Worm (Caenorhabditis elegans) whole organism, L1 larva: ENCODE data around the gene K08E7.8.

Experiments
- C04F5.9 ChIP-seq: sonication (generic microtip); optimal IDR thresholded peaks from 2 replicates; lab custom pipeline; 2016; ENCODE audit warnings: missing genetic modification characterization, missing compliant biosample characterization
- Y116A8C.19 ChIP-seq: sonication (generic microtip); optimal IDR thresholded peaks from 2 replicates; lab custom pipeline; 2016; ENCODE audit warnings: missing compliant biosample characterization, missing genetic modification characterization, borderline replicate concordance
- ama-1 ChIP-seq: fragments of 150-350 bp; optimal IDR thresholded peaks from 2 replicates; lab custom pipeline; 2014
- ceh-82 ChIP-seq, 3 experiments: fragments of 150-350 bp in 1 of 3; sonication (generic microtip) in 2 of 3; optimal IDR thresholded peaks; 2 replicates each; lab custom pipeline; 2014 to 2017; ENCODE audit warnings: missing biosample characterization in 3 of 3, missing genetic modification characterization in 3 of 3
- ces-1 ChIP-seq: fragments of 150-350 bp; optimal IDR thresholded peaks from 2 replicates; lab custom pipeline; 2014; ENCODE audit warnings: missing biosample characterization, missing genetic modification reagents, missing genetic modification characterization
- dpl-1 ChIP-seq, 3 experiments: fragments of 150-350 bp in 2 of 3; sonication (generic microtip) in 1 of 3; optimal IDR thresholded peaks; 2 replicates each; lab custom pipeline; 2014 to 2017; ENCODE audit warnings: missing biosample characterization in 3 of 3, missing genetic modification characterization in 3 of 3, missing genetic modification reagents in 3 of 3
- dsc-1 ChIP-seq: sonication (generic microtip); optimal IDR thresholded peaks from 2 replicates; lab custom pipeline; 2016; ENCODE audit warnings: mild to moderate bottlenecking, missing genetic modification characterization, missing compliant biosample characterization
- efl-1 ChIP-seq, 4 experiments: fragments of 150-350 bp; optimal IDR thresholded peaks in 3 of 4; peaks in 1 of 4; 1 replicate in 1 of 4; 2 replicates in 3 of 4; lab custom pipeline; 2014; ENCODE audit warnings: missing biosample characterization in 2 of 4, missing genetic modification characterization in 2 of 4, missing genetic modification reagents in 2 of 4
- egl-27 ChIP-seq, 2 experiments: fragments of 150-350 bp in 1 of 2; sonication (generic microtip); optimal IDR thresholded peaks; 3 replicates each; lab custom pipeline; 2017 to 2018; ENCODE audit warnings: missing biosample characterization in 2 of 2, missing genetic modification characterization in 2 of 2, missing genetic modification reagents in 2 of 2
- fkh-10 ChIP-seq: sonication (generic microtip); optimal IDR thresholded peaks from 2 replicates; lab custom pipeline; 2017; ENCODE audit warnings: missing biosample characterization, missing genetic modification reagents, missing genetic modification characterization
- fkh-8 ChIP-seq: sonication (generic microtip); optimal IDR thresholded peaks from 2 replicates; lab custom pipeline; 2016; ENCODE audit warnings: mild to moderate bottlenecking, missing genetic modification characterization, missing compliant biosample characterization
- hlh-17 ChIP-seq: fragments of 200-800 bp; sonication (Bioruptor generic); optimal IDR thresholded peaks from 2 replicates; lab custom pipeline; 2018; ENCODE audit warnings: missing genetic modification characterization, mild to moderate bottlenecking, missing compliant biosample characterization, moderate library complexity, borderline replicate concordance
- hlh-4 ChIP-seq: sonication (generic microtip); optimal IDR thresholded peaks from 2 replicates; lab custom pipeline; 2016; ENCODE audit warnings: mild to moderate bottlenecking, missing genetic modification characterization, missing compliant biosample characterization
- irx-1 ChIP-seq: sonication (generic microtip); optimal IDR thresholded peaks from 2 replicates; lab custom pipeline; 2016; ENCODE audit warnings: missing genetic modification characterization, missing compliant biosample characterization
- isw-1 ChIP-seq: fragments of 200-800 bp; sonication (Bioruptor generic); IDR thresholded peaks from 2 replicates; pipeline ENCODE4 v1.3.6; 2022; ENCODE audit warnings: missing genetic modification characterization, missing compliant biosample characterization
- lin-13 ChIP-seq: fragments of 150-350 bp; optimal IDR thresholded peaks from 2 replicates; lab custom pipeline; 2014; ENCODE audit warnings: missing biosample characterization, missing genetic modification reagents, missing genetic modification characterization
- lin-14 ChIP-seq: fragments of 200-800 bp; sonication (Bioruptor generic); optimal IDR thresholded peaks from 2 replicates; lab custom pipeline; 2018; ENCODE audit warnings: mild to moderate bottlenecking, missing genetic modification characterization, moderate library complexity, missing compliant biosample characterization
- lin-35 ChIP-seq, 2 experiments: fragments of 150-350 bp; optimal IDR thresholded peaks; 2 replicates each; lab custom pipeline; 2014; ENCODE audit warnings: missing biosample characterization in 2 of 2, missing genetic modification characterization in 2 of 2, missing genetic modification reagents in 2 of 2
- lsy-2 ChIP-seq, 2 experiments: fragments of 150-350 bp; optimal IDR thresholded peaks; 2 replicates each; lab custom pipeline; 2014; ENCODE audit warnings: missing biosample characterization in 2 of 2, missing genetic modification characterization in 2 of 2
- mab-9 ChIP-seq: fragments of 200-800 bp; sonication (Bioruptor generic); IDR thresholded peaks from 2 replicates; pipeline ENCODE4 v1.3.6; 2022; ENCODE audit warnings: missing genetic modification reagents, missing genetic modification characterization, missing compliant biosample characterization
- mdl-1 ChIP-seq, 2 experiments: fragments of 150-350 bp; optimal IDR thresholded peaks; 2 replicates each; lab custom pipeline; 2014 to 2017; ENCODE audit warnings: missing biosample characterization in 2 of 2, missing genetic modification characterization in 2 of 2, inconsistent platforms in 1 of 2
- mep-1 ChIP-seq: fragments of 150-350 bp; optimal IDR thresholded peaks from 2 replicates; lab custom pipeline; 2014; ENCODE audit warnings: missing biosample characterization, missing genetic modification characterization
- nhr-11 ChIP-seq: fragments of 150-350 bp; optimal IDR thresholded peaks from 2 replicates; lab custom pipeline; 2014; ENCODE audit warnings: missing biosample characterization, missing genetic modification characterization
- nhr-12 ChIP-seq: sonication (generic microtip); optimal IDR thresholded peaks from 2 replicates; lab custom pipeline; 2017; ENCODE audit warnings: missing biosample characterization, missing genetic modification characterization
- nhr-47 ChIP-seq: sonication (generic microtip); optimal IDR thresholded peaks from 2 replicates; lab custom pipeline; 2016; ENCODE audit warnings: mild to moderate bottlenecking, missing genetic modification characterization, moderate library complexity, missing compliant biosample characterization
- nhr-85 ChIP-seq: sonication (generic microtip); peaks from one replicate; lab custom pipeline; 2016; ENCODE audit warnings: missing genetic modification characterization, inconsistent platforms, missing compliant biosample characterization
- pax-3 ChIP-seq: fragments of 200-800 bp; sonication (Bioruptor generic); optimal IDR thresholded peaks from 2 replicates; lab custom pipeline; 2018; ENCODE audit warnings: mild to moderate bottlenecking, missing genetic modification characterization, moderate library complexity, missing compliant biosample characterization
- rnt-1 ChIP-seq: sonication (generic microtip); optimal IDR thresholded peaks from 2 replicates; lab custom pipeline; 2016; ENCODE audit warnings: mild to moderate bottlenecking, missing genetic modification characterization, moderate library complexity, missing compliant biosample characterization
- snu-23 ChIP-seq: sonication (generic microtip); optimal IDR thresholded peaks from 2 replicates; lab custom pipeline; 2016; ENCODE audit warnings: missing genetic modification characterization, missing compliant biosample characterization
- sox-4 ChIP-seq: sonication (generic microtip); optimal IDR thresholded peaks from 2 replicates; lab custom pipeline; 2016; ENCODE audit warnings: missing genetic modification characterization, missing compliant biosample characterization
- sup-37 ChIP-seq: fragments of 200-800 bp; sonication (Bioruptor generic); optimal IDR thresholded peaks from 2 replicates; lab custom pipeline; 2018; ENCODE audit warnings: mild to moderate bottlenecking, missing genetic modification characterization, missing compliant biosample characterization
- swsn-7 ChIP-seq: sonication (generic microtip); optimal IDR thresholded peaks from 2 replicates; lab custom pipeline; 2016; ENCODE audit warnings: missing genetic modification characterization, missing compliant biosample characterization
- unc-86 ChIP-seq: sonication (generic microtip); optimal IDR thresholded peaks from 2 replicates; lab custom pipeline; 2016; ENCODE audit warnings: missing genetic modification characterization, missing compliant biosample characterization
- zip-4 ChIP-seq: fragments of 200-800 bp; sonication (Bioruptor generic); optimal IDR thresholded peaks from 2 replicates; lab custom pipeline; 2018; ENCODE audit warnings: mild to moderate bottlenecking, missing genetic modification characterization, moderate library complexity, missing compliant biosample characterization

K08E7.8 gene

DNA sequence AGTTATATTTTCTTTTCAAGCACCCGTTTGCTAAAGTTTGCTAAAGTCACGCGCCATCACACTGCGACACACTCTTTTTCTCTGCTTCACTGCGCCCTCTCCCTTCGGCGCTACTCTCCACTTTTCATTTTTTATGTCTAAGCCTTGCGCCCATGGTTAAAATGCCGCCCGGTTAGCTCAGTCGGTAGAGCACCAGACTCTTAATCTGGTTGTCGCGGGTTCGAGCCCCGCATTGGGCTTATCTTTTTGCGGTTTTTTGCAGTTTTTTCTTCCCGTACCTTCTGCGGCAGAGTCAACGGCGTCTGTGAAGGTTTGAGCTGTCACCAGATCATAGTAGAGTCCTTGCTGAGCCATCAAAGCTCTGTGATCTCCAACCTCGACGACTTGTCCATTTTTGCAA is 8.7 kb upstream of the K08E7.8 start (continued):
- TF ChIP-seq lin-13 (GFP tag; lab: Kevin White, UChicago), result peak; percentile 21
- TF ChIP-seq ces-1, result no peak
- no peak for TF ChIP-seq ama-1 (lab: Kevin White, UChicago)
- TF ChIP-seq egl-27 (tag; optimal IDR thresholded peaks at IDR 0.05; lab: Kevin White, UChicago), result no peak
- TF ChIP-seq mep-1 (tag; lab: Kevin White, UChicago), result peak; percentile 50
- no peak for TF ChIP-seq nhr-11
- TF ChIP-seq mdl-1 (tag; optimal IDR thresholded peaks at IDR 0.05; lab: Kevin White, UChicago), result peak in 1 of 2 experiments; percentile 83
- TF ChIP-seq pax-3, result peak; percentile 33
- TF ChIP-seq irx-1 (tag; lab: Kevin White, UChicago), result peak; percentile 75
- TF ChIP-seq lsy-2 (tag; optimal IDR thresholded peaks at IDR 0.05; lab: Kevin White, UChicago), result peak; percentile 74
- no peak for TF ChIP-seq C04F5.9 (tag; lab: Kevin White, UChicago)
- TF ChIP-seq sox-4, result peak; percentile 56
- no peak for TF ChIP-seq hlh-4 (tag; lab: Kevin White, UChicago)
- TF ChIP-seq nhr-47 (tag; lab: Kevin White, UChicago), result peak; percentile 87

DNA sequence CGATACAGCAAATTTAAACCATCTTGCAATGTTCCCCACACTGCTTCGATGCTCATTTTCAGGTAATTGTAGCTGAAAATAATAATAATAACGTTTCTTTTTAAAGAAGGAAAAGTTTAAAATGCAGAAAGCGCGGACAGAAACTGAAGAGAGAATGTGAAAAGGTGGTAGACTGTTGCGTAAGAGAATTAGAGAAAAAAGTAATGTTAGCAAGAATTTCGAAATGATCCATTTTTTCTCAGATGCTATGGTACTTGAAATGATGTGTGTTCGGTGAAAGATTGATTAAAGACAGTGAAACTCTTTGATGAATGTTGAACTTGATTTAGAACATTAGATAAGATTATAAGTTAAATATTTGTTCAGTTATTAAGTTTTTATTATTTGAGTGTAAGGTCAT is 4.5 kb upstream of the K08E7.8 start, which contains the start of gene cul-6:
Gene cul-6, minus strand, starts transcription at position 79 of the 400 bp plus-strand sequence.
- no peak for TF ChIP-seq hlh-17 (GFP tag; lab: Kevin White, UChicago)
- TF ChIP-seq efl-1 (optimal IDR thresholded peaks at IDR 0.05; lab: Kevin White, UChicago), result no peak
- TF ChIP-seq efl-1 (GFP tag; optimal IDR thresholded peaks at IDR 0.05 in 1 of 2; lab: Kevin White, UChicago), result peak in 1 of 2 experiments; percentile 74

DNA sequence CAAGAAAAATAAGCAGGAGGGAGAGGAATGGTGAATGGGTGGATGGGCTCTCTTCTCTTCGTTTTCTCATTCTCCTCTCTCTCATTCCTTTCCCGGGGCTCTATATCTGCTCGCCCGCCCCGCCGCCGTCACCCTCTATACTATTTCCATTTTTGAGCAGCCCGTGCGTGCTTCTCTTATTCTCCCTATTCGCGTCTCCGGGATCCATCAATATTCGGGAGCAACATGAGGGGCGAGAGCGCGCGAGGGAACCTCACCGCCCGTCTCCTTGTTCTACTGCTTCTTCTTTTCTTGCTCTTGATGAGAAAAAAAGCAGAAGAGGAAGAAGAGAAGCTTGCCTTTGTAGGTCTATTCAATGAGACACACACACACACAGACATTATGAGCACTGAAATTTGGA is 1.7 kb downstream of the K08E7.8 start:
- TF ChIP-seq zip-4 (GFP tag; lab: Kevin White, UChicago) (no peak), isw-1 (peak; percentile 26), fkh-10 (GFP tag; lab: Kevin White, UChicago) (peak; percentile 63), unc-86 (tag; lab: Kevin White, UChicago) (peak; percentile 36), lin-35 (GFP tag; optimal IDR thresholded peaks at IDR 0.05; lab: Kevin White, UChicago) (peak in 1 of 2 experiments; percentile 33), efl-1 (optimal IDR thresholded peaks at IDR 0.05; lab: Kevin White, UChicago) (no peak), efl-1 (GFP tag; optimal IDR thresholded peaks at IDR 0.05 in 1 of 2; lab: Kevin White, UChicago) (peak in 1 of 2 experiments; percentile 11), fkh-8 (tag; lab: Kevin White, UChicago) (peak; percentile 65), lin-14 (GFP tag; lab: Kevin White, UChicago) (peak; percentile 91), nhr-12 (tag; lab: Kevin White, UChicago) (no peak), dsc-1 (tag; lab: Kevin White, UChicago) (no peak), mdl-1 (tag; optimal IDR thresholded peaks at IDR 0.05; lab: Kevin White, UChicago) (no peak), dpl-1 (GFP tag; optimal IDR thresholded peaks at IDR 0.05; lab: Kevin White, UChicago) (peak in 1 of 3 experiments; percentile 1), irx-1 (tag; lab: Kevin White, UChicago) (no peak), mab-9 (no peak), snu-23 (GFP tag; lab: Kevin White, UChicago) (peak; percentile 19), mep-1 (tag; lab: Kevin White, UChicago) (peak; percentile 34), swsn-7 (tag; lab: Kevin White, UChicago) (peak; percentile 21), ceh-82 (tag; optimal IDR thresholded peaks at IDR 0.05; lab: Kevin White, UChicago) (peak in 1 of 3 experiments; percentile 45)
- TF ChIP-seq, all 84 proteins: peak for 12

DNA sequence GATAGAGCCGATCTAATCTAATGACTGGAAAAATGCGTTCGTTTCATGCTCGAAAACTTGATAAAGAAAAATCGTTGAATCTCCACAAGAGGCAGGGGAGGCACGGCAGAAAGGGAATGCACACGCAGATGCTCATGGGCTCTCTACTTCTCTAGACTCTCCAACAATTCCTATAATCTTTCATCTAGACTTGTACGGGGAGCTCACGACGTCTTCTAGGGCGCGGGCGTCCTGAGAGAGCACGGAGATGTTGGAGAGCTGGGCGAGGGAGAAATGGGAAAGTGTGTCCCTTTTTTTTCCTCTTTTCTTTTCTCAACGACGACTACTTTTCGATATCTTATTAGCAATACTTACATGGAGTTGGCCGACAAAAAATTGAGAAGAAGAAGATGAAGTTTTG is 2.7 kb downstream of the K08E7.8 start:
- TF ChIP-seq fkh-8 (tag; lab: Kevin White, UChicago), result peak; percentile 37
- peak in 1 of 2 experiments; percentile 14 for TF ChIP-seq lin-35 (GFP tag; optimal IDR thresholded peaks at IDR 0.05; lab: Kevin White, UChicago)
- peak; percentile 11 for TF ChIP-seq fkh-10 (GFP tag; lab: Kevin White, UChicago)
- TF ChIP-seq nhr-85, result peak; percentile 19
- TF ChIP-seq lin-14 (GFP tag; lab: Kevin White, UChicago), result peak; percentile 74
- TF ChIP-seq ceh-82 (tag; optimal IDR thresholded peaks at IDR 0.05; lab: Kevin White, UChicago), result peak in 1 of 3 experiments; percentile 19
- peak; percentile 27 for TF ChIP-seq swsn-7 (tag; lab: Kevin White, UChicago)
- TF ChIP-seq Y116A8C.19, result no peak
- TF ChIP-seq nhr-47 (tag; lab: Kevin White, UChicago), result peak; percentile 14
- peak; percentile 9 for TF ChIP-seq rnt-1
- no peak for TF ChIP-seq sup-37
